Worm (Caenorhabditis elegans): ENCODE data around the gene C25E10.7.

ce11 chrV:9022078-9022477 is 28.9 kb downstream of the C25E10.7 start, which contains the start of gene oac-41:
- TF ChIP-seq klf-2 (GFP tag; conservative IDR thresholded peaks at IDR 0.05) (no peak), ref-1 (GFP tag; conservative IDR thresholded peaks at IDR 0.05) (no peak), med-1 (GFP tag; optimal IDR thresholded peaks at IDR 0.05; ENCODE audit: insufficient read depth) (no peak), ztf-23 (GFP tag; IDR thresholded peaks at IDR 0.05) (no peak), ztf-29 (GFP tag; IDR thresholded peaks at IDR 0.05) (no peak), flt-1 (GFP tag; IDR thresholded peaks at IDR 0.05) (no peak)
